Fruit fly (Drosophila melanogaster) whole organism, adult: ENCODE data around the gene CG31245.

Experiments used
- CG11617 ChIP-seq: fragments of 200-800 bp; sonication (Bioruptor generic); optimal IDR thresholded peaks from 2 replicates; lab custom pipeline; 2017; ENCODE audit warnings: mild to moderate bottlenecking, missing biosample characterization, missing genetic modification reagents, missing genetic modification characterization
- CG12768 ChIP-seq: fragments of 200-800 bp; sonication (Bioruptor generic); optimal IDR thresholded peaks from 2 replicates; lab custom pipeline; 2017; ENCODE audit warnings: missing biosample characterization, missing genetic modification characterization, mild to moderate bottlenecking, moderate library complexity, missing genetic modification reagents
- CG14711 ChIP-seq: fragments of 200-800 bp; sonication (Bioruptor generic); optimal IDR thresholded peaks from 2 replicates; lab custom pipeline; 2018; ENCODE audit warnings: missing biosample characterization, mild to moderate bottlenecking, missing genetic modification characterization, moderate library complexity
- CG1620 ChIP-seq: fragments of 200-800 bp; sonication (Bioruptor generic); optimal IDR thresholded peaks from 2 replicates; lab custom pipeline; 2016; ENCODE audit warnings: missing biosample characterization, missing genetic modification characterization
- CG33017 ChIP-seq: fragments of 200-800 bp; sonication (Bioruptor generic); optimal IDR thresholded peaks from 2 replicates; lab custom pipeline; 2018; ENCODE audit warnings: missing biosample characterization, mild to moderate bottlenecking, missing genetic modification characterization, moderate library complexity
- CG5204 ChIP-seq: fragments of 200-800 bp; sonication (Bioruptor generic); optimal IDR thresholded peaks from 2 replicates; lab custom pipeline; 2016; ENCODE audit warnings: missing biosample characterization, missing genetic modification characterization
- CG7045 ChIP-seq: fragments of 200-800 bp; sonication (Bioruptor generic); optimal IDR thresholded peaks from 2 replicates; lab custom pipeline; 2017; ENCODE audit warnings: missing biosample characterization, mild to moderate bottlenecking, missing genetic modification characterization
- CG7101 ChIP-seq: fragments of 200-800 bp; sonication (Bioruptor generic); optimal IDR thresholded peaks from 2 replicates; lab custom pipeline; 2018; ENCODE audit warnings: missing biosample characterization, mild to moderate bottlenecking, missing genetic modification characterization, moderate library complexity
- Clk ChIP-seq: fragments of 200-800 bp; sonication (Bioruptor generic); optimal IDR thresholded peaks from 2 replicates; lab custom pipeline; 2017; ENCODE audit warnings: missing biosample characterization, missing genetic modification characterization
- Crg-1 ChIP-seq: fragments of 200-800 bp; sonication (Bioruptor generic); optimal IDR thresholded peaks from 2 replicates; lab custom pipeline; 2016; ENCODE audit warnings: missing biosample characterization, missing genetic modification characterization
- Hr96 ChIP-seq: fragments of 200-800 bp; sonication (Bioruptor generic); optimal IDR thresholded peaks from 2 replicates; lab custom pipeline; 2016; ENCODE audit warnings: missing biosample characterization, missing genetic modification characterization
- Mnt ChIP-seq: fragments of 200-800 bp; sonication (Bioruptor generic); optimal IDR thresholded peaks from 2 replicates; lab custom pipeline; 2016; ENCODE audit warnings: missing biosample characterization, mild to moderate bottlenecking, missing genetic modification characterization
- bab1 ChIP-seq: fragments of 200-800 bp; sonication (Bioruptor generic); optimal IDR thresholded peaks from 3 replicates; lab custom pipeline; 2019; ENCODE audit warnings: missing biosample characterization, mild to moderate bottlenecking, missing genetic modification characterization, moderate library complexity
- cic ChIP-seq: fragments of 200-800 bp; sonication (Bioruptor generic); optimal IDR thresholded peaks from 2 replicates; lab custom pipeline; 2017; ENCODE audit warnings: missing biosample characterization, mild to moderate bottlenecking, missing genetic modification characterization, moderate library complexity
- cnc ChIP-seq, 2 experiments: fragments of >200 bp; optimal IDR thresholded peaks; 2 replicates each; lab custom pipeline; 2017
- kay ChIP-seq: fragments of 200-800 bp; sonication (Bioruptor generic); peaks from one replicate; lab custom pipeline; 2016; ENCODE audit warnings: missing biosample characterization, missing genetic modification characterization, borderline replicate concordance
- ovo ChIP-seq: fragments of 200-800 bp; sonication (Bioruptor generic); optimal IDR thresholded peaks from 2 replicates; lab custom pipeline; 2016; ENCODE audit warnings: missing biosample characterization, missing genetic modification characterization
- pad ChIP-seq: fragments of 200-800 bp; sonication (Bioruptor generic); optimal IDR thresholded peaks from 3 replicates; lab custom pipeline; 2017; ENCODE audit warnings: missing biosample characterization, missing genetic modification characterization, mild to moderate bottlenecking, moderate library complexity, missing genetic modification reagents
- tj ChIP-seq: fragments of 200-800 bp; sonication (Bioruptor generic); optimal IDR thresholded peaks from 3 replicates; lab custom pipeline; 2017; ENCODE audit warnings: missing biosample characterization, mild to moderate bottlenecking, missing genetic modification characterization, moderate library complexity
- toe ChIP-seq: fragments of 200-800 bp; sonication (Bioruptor generic); optimal IDR thresholded peaks from 2 replicates; lab custom pipeline; 2016; ENCODE audit warnings: missing biosample characterization, missing genetic modification characterization

CG31245 gene

DNA sequence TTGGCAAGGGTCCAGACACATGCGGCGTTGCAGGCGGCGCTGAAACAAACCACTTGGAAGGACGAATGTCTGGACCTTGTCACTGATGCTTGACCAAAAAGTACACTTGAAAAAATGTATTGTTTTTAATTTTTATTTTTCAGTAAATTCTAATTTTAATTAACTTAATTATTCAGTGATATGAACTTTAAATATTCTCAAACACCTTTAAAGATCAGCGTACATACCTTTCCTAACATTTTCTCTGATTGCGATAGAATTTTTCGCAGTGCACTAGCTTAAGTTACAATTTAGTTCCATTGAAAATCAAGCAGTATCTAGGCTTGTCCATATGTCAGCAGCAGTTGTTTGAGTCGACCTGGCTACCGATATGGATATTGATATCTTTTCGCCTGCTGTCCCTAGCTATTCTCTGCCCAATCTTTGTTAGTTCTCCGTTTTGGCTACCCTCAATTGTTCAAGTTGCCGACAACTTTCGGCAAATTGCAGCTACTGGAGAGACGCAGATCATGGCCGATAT, 37.8 kb downstream of the CG31245 start:
- TF ChIP-seq Crg-1 (no peak), cnc (optimal IDR thresholded peaks at IDR 0.05; lab: Kevin White, UChicago) (no peak), pad (GFP tag; lab: Kevin White, UChicago) (no peak), Hr96 (no peak), Clk (GFP tag; lab: Kevin White, UChicago) (no peak), CG1620 (GFP tag; lab: Kevin White, UChicago) (no peak), kay (GFP tag; lab: Kevin White, UChicago) (no peak), toe (GFP tag; lab: Kevin White, UChicago) (no peak), ovo (GFP tag; lab: Kevin White, UChicago) (no peak), CG11617 (GFP tag; lab: Kevin White, UChicago) (no peak), Mnt (GFP tag; lab: Kevin White, UChicago) (no peak), CG7045 (GFP tag; lab: Kevin White, UChicago) (no peak), CG12768 (GFP tag; lab: Kevin White, UChicago) (no peak), bab1 (GFP tag; lab: Kevin White, UChicago) (no peak), CG5204 (GFP tag; lab: Kevin White, UChicago) (no peak), CG14711 (tag; lab: Kevin White, UChicago) (no peak)

DNA sequence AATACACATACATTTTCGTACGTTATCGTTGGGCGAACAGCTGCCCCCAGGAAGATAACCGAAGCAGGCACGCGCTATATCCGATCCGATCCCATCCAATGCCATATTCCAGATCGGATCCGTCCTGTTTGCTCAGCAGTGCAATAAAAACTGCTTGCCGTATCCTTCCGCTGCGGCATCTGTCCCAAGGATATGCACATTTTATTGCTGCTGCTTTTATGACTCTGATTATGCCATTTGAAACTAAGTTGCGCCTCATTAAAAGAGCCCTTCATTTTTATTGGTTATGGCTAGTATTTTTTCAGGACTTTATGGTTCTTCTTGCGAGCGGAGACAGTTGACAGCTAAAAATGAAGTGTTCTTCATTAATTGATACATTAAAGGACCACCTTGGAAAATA, 41.5 kb downstream of the CG31245 start:
- TF ChIP-seq CG7045 (GFP tag; lab: Kevin White, UChicago): no peak
- TF ChIP-seq CG12768 (GFP tag; lab: Kevin White, UChicago): no peak
- no peak for TF ChIP-seq CG7101 (tag; lab: Kevin White, UChicago)
- TF ChIP-seq Hr96: no peak
- TF ChIP-seq CG1620 (GFP tag; lab: Kevin White, UChicago): no peak
- no peak for TF ChIP-seq ovo (GFP tag; lab: Kevin White, UChicago)
- no peak for TF ChIP-seq bab1 (GFP tag; lab: Kevin White, UChicago)
- TF ChIP-seq cnc (optimal IDR thresholded peaks at IDR 0.05; lab: Kevin White, UChicago): no peak
- TF ChIP-seq Clk (GFP tag; lab: Kevin White, UChicago): no peak
- no peak for TF ChIP-seq Mnt (GFP tag; lab: Kevin White, UChicago)
- no peak for TF ChIP-seq CG11617 (GFP tag; lab: Kevin White, UChicago)
- no peak for TF ChIP-seq kay (GFP tag; lab: Kevin White, UChicago)
- TF ChIP-seq pad (GFP tag; lab: Kevin White, UChicago): no peak
- TF ChIP-seq CG33017: no peak
- no peak for TF ChIP-seq CG5204 (GFP tag; lab: Kevin White, UChicago)
- no peak for TF ChIP-seq CG14711 (tag; lab: Kevin White, UChicago)
- no peak for TF ChIP-seq Crg-1
- TF ChIP-seq cic (GFP tag; lab: Kevin White, UChicago): no peak

DNA sequence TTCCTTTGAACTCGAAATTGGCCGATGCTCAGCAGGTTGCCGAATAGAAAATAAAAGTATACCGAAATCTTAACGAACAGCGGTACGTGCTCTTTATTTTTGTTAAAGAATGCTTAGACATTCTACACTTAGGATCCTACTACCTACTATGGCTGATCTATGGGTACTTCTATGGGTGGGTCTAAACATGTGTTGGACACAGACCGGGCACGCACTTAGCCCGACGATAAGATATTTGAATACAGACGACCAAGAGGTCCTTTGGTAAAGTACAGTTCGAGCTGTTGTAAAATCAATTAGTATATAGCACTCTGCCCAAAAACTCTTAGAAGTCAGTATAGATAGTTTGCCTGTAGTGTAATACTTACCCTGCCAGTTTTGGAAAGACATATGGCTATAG, 44.5 kb downstream of the CG31245 start:
- no peak for TF ChIP-seq CG7101 (tag; lab: Kevin White, UChicago)
- no peak for TF ChIP-seq Clk (GFP tag; lab: Kevin White, UChicago)
- no peak for TF ChIP-seq Crg-1
- TF ChIP-seq CG14711 (tag; lab: Kevin White, UChicago): no peak
- TF ChIP-seq kay (GFP tag; lab: Kevin White, UChicago): no peak
- no peak for TF ChIP-seq Hr96
- no peak for TF ChIP-seq CG5204 (GFP tag; lab: Kevin White, UChicago)
- no peak for TF ChIP-seq Mnt (GFP tag; lab: Kevin White, UChicago)
- no peak for TF ChIP-seq cnc (optimal IDR thresholded peaks at IDR 0.05; lab: Kevin White, UChicago)
- TF ChIP-seq ovo (GFP tag; lab: Kevin White, UChicago): no peak

DNA sequence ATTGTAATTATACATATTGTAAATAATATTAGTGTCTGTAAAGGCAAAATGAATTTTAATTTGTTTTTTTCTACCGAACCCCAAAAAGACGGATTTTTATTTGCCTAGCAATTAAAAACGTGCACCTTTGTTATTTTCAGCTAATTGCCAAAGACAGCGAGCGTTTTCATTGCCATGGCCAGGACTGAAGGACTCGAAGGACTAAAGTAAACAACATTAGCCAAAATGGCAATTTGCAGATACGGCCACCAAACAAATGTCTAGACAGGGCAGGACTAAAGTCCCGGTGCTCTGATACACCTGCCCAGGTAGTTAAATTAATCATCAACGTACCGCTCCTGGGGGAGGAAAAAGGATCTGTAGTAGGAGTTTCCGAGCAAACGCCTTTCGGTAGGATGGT, 45.0 kb downstream of the CG31245 start:
- TF ChIP-seq Mnt (GFP tag; lab: Kevin White, UChicago) (no peak), CG14711 (tag; lab: Kevin White, UChicago) (no peak), pad (GFP tag; lab: Kevin White, UChicago) (no peak)

DNA sequence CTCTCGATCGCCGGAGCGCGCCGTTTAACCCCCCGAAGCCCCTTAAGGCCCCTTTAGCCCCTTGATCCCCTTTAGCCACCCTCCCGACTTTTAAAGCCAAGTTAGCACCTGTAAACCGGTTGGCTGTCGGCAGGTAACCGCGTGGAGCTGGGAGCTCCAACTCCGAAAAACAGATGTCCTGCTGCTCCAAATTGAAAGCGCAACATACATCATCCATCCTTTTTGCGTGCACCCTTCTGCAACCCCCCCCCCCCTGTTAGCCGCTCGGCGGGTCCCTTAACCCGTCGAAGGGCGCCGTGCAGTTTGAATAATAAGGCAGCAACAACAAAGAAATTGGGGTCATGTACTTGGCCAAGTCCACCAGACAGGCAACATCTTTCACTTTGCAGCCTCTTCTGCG, 48.3 kb downstream of the CG31245 start:
- TF ChIP-seq pad (GFP tag; lab: Kevin White, UChicago) (no peak), kay (GFP tag; lab: Kevin White, UChicago) (no peak), toe (GFP tag; lab: Kevin White, UChicago) (no peak), CG12768 (GFP tag; lab: Kevin White, UChicago) (no peak), Crg-1 (no peak), bab1 (GFP tag; lab: Kevin White, UChicago) (no peak), CG5204 (GFP tag; lab: Kevin White, UChicago) (no peak), CG33017 (no peak), CG7045 (GFP tag; lab: Kevin White, UChicago) (no peak), ovo (GFP tag; lab: Kevin White, UChicago) (no peak), CG11617 (GFP tag; lab: Kevin White, UChicago) (no peak), Mnt (GFP tag; lab: Kevin White, UChicago) (no peak), cnc (optimal IDR thresholded peaks at IDR 0.05; lab: Kevin White, UChicago) (no peak), CG1620 (GFP tag; lab: Kevin White, UChicago) (no peak), tj (GFP tag; lab: Kevin White, UChicago) (no peak)
